Worm (Caenorhabditis elegans): ENCODE measurements around the gene T03G6.3.

- TF ChIP-seq dmd-4 (tag; optimal IDR thresholded peaks at IDR 0.05) (no peak), unc-55 (GFP tag; optimal IDR thresholded peaks at IDR 0.05) (no peak), egl-27 (tag; optimal IDR thresholded peaks at IDR 0.05) (no peak), nhr-237 (tag; optimal IDR thresholded peaks at IDR 0.05) (no peak), nhr-10 (tag; optimal IDR thresholded peaks at IDR 0.05) (no peak), F13H6.1 (tag; optimal IDR thresholded peaks at IDR 0.05) (no peak), unc-39 (tag; optimal IDR thresholded peaks at IDR 0.05) (no peak), nhr-11 (tag; optimal IDR thresholded peaks at IDR 0.05) (no peak), nhr-77 (tag; optimal IDR thresholded peaks at IDR 0.05) (no peak), blmp-1 (tag; optimal IDR thresholded peaks at IDR 0.05; ENCODE audit: insufficient read depth) (no peak), mdl-1 (tag; optimal IDR thresholded peaks at IDR 0.05) (no peak), fos-1 (tag; optimal IDR thresholded peaks at IDR 0.05) (no peak), ztf-4 (tag; optimal IDR thresholded peaks at IDR 0.05) (no peak)
Observed at ce11 chrX:2663798-2664197, 48.3 kb upstream of the T03G6.3 start.

Measured in whole organism, L2 larva.